Worm (Caenorhabditis elegans) whole organism, young adult: ENCODE results near the gene ptr-8.

Source experiments
- B0261.1 ChIP-seq: sonication (generic microtip); optimal IDR thresholded peaks from 2 replicates; lab custom pipeline; 2016; ENCODE audit warnings: mild to moderate bottlenecking, missing genetic modification characterization, moderate library complexity, missing compliant biosample characterization
- C17E4.6 ChIP-seq: fragments of 200-800 bp; sonication (Bioruptor generic); IDR thresholded peaks from 2 replicates; pipeline ENCODE4 v1.3.6; 2022; ENCODE audit warnings: missing genetic modification reagents, missing genetic modification characterization, missing compliant biosample characterization
- D2030.7 ChIP-seq: fragments of 200-800 bp; sonication (Bioruptor generic); IDR thresholded peaks from 2 replicates; pipeline ENCODE4 v1.3.6; 2022; ENCODE audit warnings: missing genetic modification reagents, missing genetic modification characterization, missing compliant biosample characterization
- F52B5.7 ChIP-seq: sonication (generic microtip); optimal IDR thresholded peaks from 2 replicates; lab custom pipeline; 2016; ENCODE audit warnings: mild to moderate bottlenecking, missing genetic modification characterization, missing compliant biosample characterization
- F57C9.4 ChIP-seq: sonication (generic microtip); optimal IDR thresholded peaks from 2 replicates; lab custom pipeline; 2017; ENCODE audit warnings: mild to moderate bottlenecking, missing genetic modification characterization, missing compliant biosample characterization
- K11D2.4 ChIP-seq: fragments of 200-800 bp; sonication (Bioruptor generic); IDR thresholded peaks from 2 replicates; pipeline ENCODE4 v1.3.6; 2022; ENCODE audit warnings: missing genetic modification reagents, missing genetic modification characterization, missing compliant biosample characterization
- T07F8.4 ChIP-seq: sonication (generic microtip); optimal IDR thresholded peaks from 2 replicates; lab custom pipeline; 2016; ENCODE audit warnings: mild to moderate bottlenecking, missing genetic modification characterization, moderate library complexity, missing compliant biosample characterization
- T26A5.8 ChIP-seq: sonication (generic microtip); optimal IDR thresholded peaks from 2 replicates; lab custom pipeline; 2016; ENCODE audit warnings: missing genetic modification characterization, missing compliant biosample characterization
- Y53F4B.3 ChIP-seq: fragments of 200-800 bp; sonication (Bioruptor generic); IDR thresholded peaks from 2 replicates; pipeline ENCODE4 v1.3.6; 2022; ENCODE audit warnings: missing genetic modification reagents, missing genetic modification characterization, missing compliant biosample characterization
- Y53G8AR.9 ChIP-seq: fragments of 200-800 bp; sonication (Bioruptor generic); conservative IDR thresholded peaks from 2 replicates; pipeline ENCODE4 v1.3.6; 2022; ENCODE audit warnings: missing genetic modification reagents, missing genetic modification characterization, missing compliant biosample characterization
- Y56A3A.18 ChIP-seq: fragments of 200-800 bp; sonication (Bioruptor generic); IDR thresholded peaks from 2 replicates; pipeline ENCODE4 v1.3.6; 2022; ENCODE audit warnings: missing genetic modification reagents, missing genetic modification characterization, missing compliant biosample characterization
- Y79H2A.3 ChIP-seq: fragments of 200-800 bp; sonication (Bioruptor generic); conservative IDR thresholded peaks from 2 replicates; pipeline ENCODE4 v1.3.6; 2022; ENCODE audit warnings: missing genetic modification reagents, missing genetic modification characterization, missing compliant biosample characterization
- ama-1 ChIP-seq, 3 experiments: fragments of 150-350 bp in 1 of 3; sonication (generic microtip) in 2 of 3; optimal IDR thresholded peaks; 2 replicates each; lab custom pipeline; 2014 to 2018; ENCODE audit warnings: missing biosample characterization in 2 of 3, missing genetic modification characterization in 2 of 3, missing genetic modification reagents in 2 of 3
- athp-1 ChIP-seq: sonication (generic microtip); optimal IDR thresholded peaks from 2 replicates; lab custom pipeline; 2017; ENCODE audit warnings: mild to moderate bottlenecking, missing genetic modification characterization, missing compliant biosample characterization
- attf-6 ChIP-seq: fragments of 200-800 bp; sonication (Bioruptor generic); IDR thresholded peaks from 2 replicates; pipeline ENCODE4 v1.3.6; 2022; ENCODE audit warnings: missing genetic modification reagents, missing genetic modification characterization, missing compliant biosample characterization
- cebp-2 ChIP-seq: fragments of 200-800 bp; sonication (Bioruptor generic); IDR thresholded peaks from 2 replicates; pipeline ENCODE4 v1.3.6; 2022; ENCODE audit warnings: missing genetic modification characterization, missing compliant biosample characterization
- ceh-27 ChIP-seq: fragments of 200-800 bp; sonication (Bioruptor generic); optimal IDR thresholded peaks from 2 replicates; lab custom pipeline; 2018; ENCODE audit warnings: mild to moderate bottlenecking, missing genetic modification characterization, moderate library complexity, missing compliant biosample characterization
- ceh-40 ChIP-seq: fragments of 200-800 bp; sonication (Bioruptor generic); IDR thresholded peaks from 2 replicates; pipeline ENCODE4 v1.3.6; 2022; ENCODE audit warnings: missing genetic modification characterization, missing compliant biosample characterization
- ceh-58 ChIP-seq: fragments of 200-800 bp; sonication (Bioruptor generic); IDR thresholded peaks from 2 replicates; pipeline ENCODE4 v1.3.6; 2022; ENCODE audit warnings: missing genetic modification characterization, missing compliant biosample characterization
- ceh-91 ChIP-seq: fragments of 200-800 bp; sonication (Bioruptor generic); IDR thresholded peaks from 2 replicates; pipeline ENCODE4 v1.3.6; 2022; ENCODE audit warnings: missing genetic modification reagents, missing genetic modification characterization, missing compliant biosample characterization
- chd-7 ChIP-seq: sonication (generic microtip); optimal IDR thresholded peaks from 2 replicates; lab custom pipeline; 2016; ENCODE audit warnings: mild to moderate bottlenecking, missing genetic modification characterization, moderate library complexity, missing compliant biosample characterization
- dpl-1 ChIP-seq: fragments of 150-350 bp; optimal IDR thresholded peaks from 2 replicates; lab custom pipeline; 2014; ENCODE audit warnings: missing biosample characterization, missing genetic modification reagents, missing genetic modification characterization
- efl-1 ChIP-seq: fragments of 150-350 bp; optimal IDR thresholded peaks from 2 replicates; lab custom pipeline; 2014; ENCODE audit warnings: missing biosample characterization, missing genetic modification reagents, missing genetic modification characterization
- egl-18 ChIP-seq: fragments of 200-800 bp; sonication (Bioruptor generic); IDR thresholded peaks from 2 replicates; pipeline ENCODE4 v1.3.6; 2022; ENCODE audit warnings: missing genetic modification reagents, missing genetic modification characterization, missing compliant biosample characterization
- ets-4 ChIP-seq: fragments of 200-800 bp; sonication (Bioruptor generic); optimal IDR thresholded peaks from 2 replicates; lab custom pipeline; 2018; ENCODE audit warnings: mild to moderate bottlenecking, missing genetic modification characterization, missing compliant biosample characterization
- hlh-12 ChIP-seq: sonication (generic microtip); optimal IDR thresholded peaks from 2 replicates; lab custom pipeline; 2016; ENCODE audit warnings: missing genetic modification characterization, missing compliant biosample characterization
- hmg-20 ChIP-seq: fragments of 200-800 bp; sonication (Bioruptor generic); IDR thresholded peaks from 2 replicates; pipeline ENCODE4 v1.3.6; 2022; ENCODE audit warnings: missing genetic modification reagents, missing genetic modification characterization, missing compliant biosample characterization
- lin-26 ChIP-seq: fragments of 200-800 bp; sonication (Bioruptor generic); IDR thresholded peaks from 2 replicates; pipeline ENCODE4 v1.3.6; 2022; ENCODE audit warnings: missing genetic modification reagents, missing genetic modification characterization, missing compliant biosample characterization
- lin-40 ChIP-seq: sonication (generic microtip); optimal IDR thresholded peaks from 2 replicates; lab custom pipeline; 2016; ENCODE audit warnings: missing genetic modification characterization, mild to moderate bottlenecking, missing compliant biosample characterization, missing genotype, missing genetic modification reagents
- madf-8 ChIP-seq: fragments of 200-800 bp; sonication (Bioruptor generic); conservative IDR thresholded peaks from 2 replicates; pipeline ENCODE4 v1.3.6; 2022; ENCODE audit warnings: missing genetic modification reagents, missing genetic modification characterization, missing compliant biosample characterization
- mxl-1 ChIP-seq: sonication (generic microtip); optimal IDR thresholded peaks from 2 replicates; lab custom pipeline; 2016; ENCODE audit warnings: missing genetic modification characterization, missing compliant biosample characterization
- nfya-1 ChIP-seq: sonication (generic microtip); optimal IDR thresholded peaks from 2 replicates; lab custom pipeline; 2017; ENCODE audit warnings: antibody characterized with exemption, missing compliant biosample characterization, missing genetic modification characterization, borderline replicate concordance; ENCODE audit not compliant: insufficient read depth
- nfya-2 ChIP-seq: fragments of 200-800 bp; sonication (Bioruptor generic); IDR thresholded peaks from 2 replicates; pipeline ENCODE4 v1.3.6; 2022; ENCODE audit warnings: missing genetic modification reagents, missing genetic modification characterization, missing compliant biosample characterization
- nhr-120 ChIP-seq: fragments of 200-800 bp; sonication (Bioruptor generic); IDR thresholded peaks from 2 replicates; pipeline ENCODE4 v1.3.6; 2022; ENCODE audit warnings: missing genetic modification characterization, missing compliant biosample characterization
- nhr-27 ChIP-seq: fragments of 200-800 bp; sonication (Bioruptor generic); optimal IDR thresholded peaks from 2 replicates; lab custom pipeline; 2018; ENCODE audit warnings: mild to moderate bottlenecking, missing genetic modification characterization, moderate library complexity, missing compliant biosample characterization
- nhr-80 ChIP-seq: sonication (generic microtip); optimal IDR thresholded peaks from 2 replicates; lab custom pipeline; 2016; ENCODE audit warnings: missing genetic modification characterization, missing compliant biosample characterization
- pbrm-1 ChIP-seq: fragments of 200-800 bp; sonication (Bioruptor generic); IDR thresholded peaks from 2 replicates; pipeline ENCODE4 v1.3.6; 2022; ENCODE audit warnings: missing genetic modification reagents, missing genetic modification characterization, missing compliant biosample characterization
- repo-1 ChIP-seq: sonication (generic microtip); optimal IDR thresholded peaks from 2 replicates; lab custom pipeline; 2017; ENCODE audit warnings: mild to moderate bottlenecking, missing genetic modification characterization, missing compliant biosample characterization
- tbx-9 ChIP-seq: sonication (generic microtip); optimal IDR thresholded peaks from 2 replicates; lab custom pipeline; 2016; ENCODE audit warnings: borderline replicate concordance, missing genetic modification characterization, inconsistent platforms, missing compliant biosample characterization
- unc-130 ChIP-seq: sonication (generic microtip); optimal IDR thresholded peaks from 2 replicates; lab custom pipeline; 2016; ENCODE audit warnings: missing genetic modification reagents, missing genetic modification characterization, missing compliant biosample characterization
- xnd-1 ChIP-seq: sonication (generic microtip); optimal IDR thresholded peaks from 2 replicates; lab custom pipeline; 2016; ENCODE audit warnings: missing genotype, missing genetic modification reagents, missing genetic modification characterization, missing compliant biosample characterization
- ztf-18 ChIP-seq: sonication (generic microtip); optimal IDR thresholded peaks from 2 replicates; lab custom pipeline; 2016; ENCODE audit warnings: missing genotype, mild to moderate bottlenecking, missing genetic modification characterization, missing compliant biosample characterization
- ztf-25 ChIP-seq: fragments of 200-800 bp; sonication (Bioruptor generic); IDR thresholded peaks from 2 replicates; pipeline ENCODE4 v1.3.6; 2022; ENCODE audit warnings: missing genetic modification reagents, missing genetic modification characterization, missing compliant biosample characterization
- ztf-26 ChIP-seq: sonication (generic microtip); optimal IDR thresholded peaks from 2 replicates; lab custom pipeline; 2017; ENCODE audit warnings: missing genetic modification characterization, missing compliant biosample characterization

The ptr-8 gene

DNA sequence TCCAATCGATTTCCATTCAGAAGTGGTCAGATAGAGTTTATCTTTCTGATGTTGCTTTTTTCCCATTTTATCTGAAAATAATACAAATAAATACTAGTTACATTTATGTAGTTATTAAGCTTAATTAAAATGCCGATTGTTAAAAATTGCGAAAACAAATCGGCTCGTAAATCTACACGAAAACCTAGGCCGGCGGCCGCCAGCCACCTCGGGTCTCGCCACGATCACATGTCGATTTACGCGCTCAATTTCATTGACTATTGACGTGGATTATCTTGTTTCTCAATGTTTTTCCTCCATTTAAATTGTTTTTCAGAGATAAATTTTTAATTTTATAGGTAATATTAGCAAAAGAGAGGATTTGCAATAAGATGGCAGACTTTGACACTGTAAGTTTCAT is 16.5 kb upstream of the ptr-8 start, which contains the start of the genes cyn-4 and copz-1 (continued):
- TF ChIP-seq nhr-27 (no peak), ztf-18 (peak; percentile 6), hlh-12 (tag; lab: Kevin White, UChicago) (no peak), ztf-26 (no peak), nhr-80 (tag; lab: Kevin White, UChicago) (peak; percentile 21), Y53F4B.3 (GFP tag; lab: Robert Waterston, UW) (no peak), F57C9.4 (tag; lab: Kevin White, UChicago) (no peak), tbx-9 (no peak), F52B5.7 (tag; lab: Kevin White, UChicago) (no peak), unc-130 (GFP tag; lab: Kevin White, UChicago) (peak; percentile 83), ztf-25 (no peak), K11D2.4 (GFP tag; lab: Robert Waterston, UW) (no peak), mxl-1 (tag; lab: Kevin White, UChicago) (no peak), ceh-58 (no peak), ceh-40 (GFP tag; lab: Robert Waterston, UW) (no peak), Y53G8AR.9 (no peak), chd-7 (tag; lab: Kevin White, UChicago) (no peak), Y56A3A.18 (GFP tag; lab: Robert Waterston, UW) (no peak), dpl-1 (GFP tag; lab: Kevin White, UChicago) (peak; percentile 35), C17E4.6 (no peak), efl-1 (GFP tag; lab: Kevin White, UChicago) (peak; percentile 40), egl-18 (no peak), hmg-20 (GFP tag; lab: Robert Waterston, UW) (no peak), lin-26 (GFP tag; lab: Robert Waterston, UW) (no peak), lin-40 (tag; lab: Kevin White, UChicago) (peak; percentile 55), ceh-27 (GFP tag; lab: Kevin White, UChicago) (peak; percentile 86), Y79H2A.3 (no peak), cebp-2 (GFP tag; lab: Robert Waterston, UW) (no peak), madf-8 (peak; percentile 39; the same call in 1 of the 2 replicates), athp-1 (tag; lab: Kevin White, UChicago) (peak; percentile 87), nhr-120 (GFP tag; lab: Robert Waterston, UW) (no peak), pbrm-1 (GFP tag; lab: Robert Waterston, UW) (no peak), T26A5.8 (no peak), B0261.1 (tag; lab: Kevin White, UChicago) (no peak), nfya-1 (no peak)

DNA sequence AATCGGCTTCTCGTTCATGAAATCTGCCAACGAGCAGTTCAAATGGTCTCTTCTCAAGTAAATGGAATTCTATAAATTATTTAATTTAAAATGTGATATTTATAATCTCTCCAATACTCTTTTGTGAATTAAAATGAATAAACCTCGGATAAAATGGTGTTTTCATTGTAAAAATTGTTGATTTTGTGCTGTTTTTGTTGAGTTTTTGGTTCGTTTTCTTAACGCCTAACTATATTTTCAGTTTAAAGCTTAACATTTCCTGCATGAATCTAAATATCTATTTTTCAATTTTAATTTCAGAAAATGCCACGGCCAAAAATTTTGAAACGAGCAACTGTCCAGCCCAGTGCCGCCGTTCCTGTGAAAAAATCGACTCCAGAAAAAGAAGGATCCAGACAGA is 15.4 kb upstream of the ptr-8 start, which contains the start of gene orc-2:
Gene orc-2, plus strand, starts transcription at position 301 of the 400 bp plus-strand sequence.
- TF ChIP-seq cebp-2 (GFP tag; lab: Robert Waterston, UW), result no peak
- TF ChIP-seq ama-1 (optimal IDR thresholded peaks at IDR 0.05; lab: Kevin White, UChicago), result no peak
- no peak for TF ChIP-seq ama-1 (GFP tag; optimal IDR thresholded peaks at IDR 0.05; lab: Kevin White, UChicago)
- TF ChIP-seq xnd-1 (tag; lab: Kevin White, UChicago), result no peak

ce11 chrII:10880625-10881024 is 8.5 kb upstream of the ptr-8 start, which contains the start of gene lurp-1:
TSS of gene lurp-1 (plus strand) at chrII:10880925.
- TF ChIP-seq T07F8.4 (tag; lab: Kevin White, UChicago) (no peak), repo-1 (tag; lab: Kevin White, UChicago) (no peak), nhr-120 (GFP tag; lab: Robert Waterston, UW) (no peak), lin-40 (tag; lab: Kevin White, UChicago) (no peak), C17E4.6 (no peak), nfya-2 (no peak), Y53F4B.3 (GFP tag; lab: Robert Waterston, UW) (no peak), D2030.7 (GFP tag; lab: Robert Waterston, UW) (no peak), attf-6 (GFP tag; lab: Robert Waterston, UW) (no peak), ceh-91 (GFP tag; lab: Robert Waterston, UW) (no peak), Y79H2A.3 (no peak), ets-4 (no peak), mxl-1 (tag; lab: Kevin White, UChicago) (no peak)
- TF ChIP-seq, all 124 proteins: peak for 0
